Worm (Caenorhabditis elegans): ENCODE results near the gene ZK512.8.

Gene ZK512.8

ce11 chrIII:9153809-9154208 is 7.9 kb downstream of the ZK512.8 start, which contains the start of gene nhl-1:
nhl-1 (minus strand) TSS chrIII:9153909.
- TF ChIP-seq ztf-4 (tag; optimal IDR thresholded peaks at IDR 0.05) (no peak), sma-3 (GFP tag; optimal IDR thresholded peaks at IDR 0.05) (no peak), nhr-25 (tag; optimal IDR thresholded peaks at IDR 0.05) (no peak), snpc-4 (tag; optimal IDR thresholded peaks at IDR 0.05) (no peak), nhr-12 (tag; optimal IDR thresholded peaks at IDR 0.05) (no peak), skn-1 (tag; optimal IDR thresholded peaks at IDR 0.05) (no peak), unc-39 (tag; optimal IDR thresholded peaks at IDR 0.05) (no peak), sem-4 (tag; optimal IDR thresholded peaks at IDR 0.05) (no peak), zag-1 (tag; optimal IDR thresholded peaks at IDR 0.05) (no peak), lin-13 (GFP tag; optimal IDR thresholded peaks at IDR 0.05) (no peak), ceh-82 (tag; optimal IDR thresholded peaks at IDR 0.05) (no peak), peb-1 (tag; optimal IDR thresholded peaks at IDR 0.05) (no peak), C34F6.9 (tag; optimal IDR thresholded peaks at IDR 0.05) (no peak), sma-9 (GFP tag; optimal IDR thresholded peaks at IDR 0.05) (no peak), sma-9 (tag; optimal IDR thresholded peaks at IDR 0.05) (no peak), mdl-1 (tag; optimal IDR thresholded peaks at IDR 0.05) (no peak), mbf-1 (tag; optimal IDR thresholded peaks at IDR 0.05) (no peak), lin-39 (tag; optimal IDR thresholded peaks at IDR 0.05) (no peak)

DNA sequence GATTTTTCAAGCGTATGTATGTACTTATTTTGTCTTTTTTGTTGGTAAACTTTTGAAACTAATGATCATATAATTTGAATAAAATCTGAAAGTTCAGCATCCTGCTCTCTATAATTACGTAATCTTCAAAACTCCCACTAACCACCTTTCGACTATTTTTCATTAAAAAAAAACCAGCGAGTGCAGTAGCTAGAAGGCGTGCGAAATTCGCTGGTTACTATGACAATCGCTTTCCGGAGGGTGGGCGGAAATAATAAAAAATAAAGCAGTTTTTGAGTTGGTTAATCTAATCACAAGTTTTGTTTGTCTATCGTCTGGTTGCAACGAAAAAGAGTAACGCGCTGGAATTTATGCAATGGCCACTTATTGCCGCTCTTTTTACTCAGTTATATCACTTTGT is 8.9 kb downstream of the ZK512.8 start, which contains the start of gene irld-34:
Gene irld-34 (plus strand): TSS at position 301 of the 400 bp plus-strand sequence.
- TF ChIP-seq lin-13 (GFP tag; optimal IDR thresholded peaks at IDR 0.05): no peak
- TF ChIP-seq nhr-23 (tag; optimal IDR thresholded peaks at IDR 0.05): no peak
- no peak for TF ChIP-seq ztf-4 (tag; optimal IDR thresholded peaks at IDR 0.05)
- TF ChIP-seq ztf-1 (GFP tag; conservative IDR thresholded peaks at IDR 0.05): no peak
- TF ChIP-seq crh-2 (tag; optimal IDR thresholded peaks at IDR 0.05): no peak
- no peak for TF ChIP-seq lsy-2 (tag; optimal IDR thresholded peaks at IDR 0.05)
- TF ChIP-seq mdl-1 (tag; optimal IDR thresholded peaks at IDR 0.05): no peak
- TF ChIP-seq elt-3 (tag; optimal IDR thresholded peaks at IDR 0.05): no peak
- no peak for TF ChIP-seq elt-1 (tag; optimal IDR thresholded peaks at IDR 0.05)
- no peak for TF ChIP-seq ceh-16 (tag; optimal IDR thresholded peaks at IDR 0.05)
- TF ChIP-seq aly-2 (tag; optimal IDR thresholded peaks at IDR 0.05): no peak
- TF ChIP-seq nhr-10 (tag; optimal IDR thresholded peaks at IDR 0.05): no peak
- no peak for TF ChIP-seq nhr-237 (tag; optimal IDR thresholded peaks at IDR 0.05)
- TF ChIP-seq lin-11 (tag; optimal IDR thresholded peaks at IDR 0.05): no peak
- no peak for TF ChIP-seq mbf-1 (tag; optimal IDR thresholded peaks at IDR 0.05)
- TF ChIP-seq blmp-1 (tag; optimal IDR thresholded peaks at IDR 0.05; ENCODE audit: insufficient read depth): no peak
- no peak for TF ChIP-seq unc-55 (GFP tag; optimal IDR thresholded peaks at IDR 0.05)
- no peak for TF ChIP-seq unc-62 (GFP tag; optimal IDR thresholded peaks at IDR 0.05)

ce11 chrIII:9161553-9161952 is 15.7 kb downstream of the ZK512.8 start, which contains the start of gene ptr-9:
ptr-9 (minus strand) TSS chrIII:9161653.
- TF ChIP-seq Y55F3AM.14 (GFP tag; optimal IDR thresholded peaks at IDR 0.05) (no peak), ceh-82 (tag; optimal IDR thresholded peaks at IDR 0.05) (no peak), ceh-16 (tag; optimal IDR thresholded peaks at IDR 0.05) (no peak), lin-11 (tag; optimal IDR thresholded peaks at IDR 0.05) (no peak), ZK546.5 (tag; optimal IDR thresholded peaks at IDR 0.05) (no peak), blmp-1 (tag; optimal IDR thresholded peaks at IDR 0.05; ENCODE audit: insufficient read depth) (no peak), unc-55 (GFP tag; optimal IDR thresholded peaks at IDR 0.05) (no peak), nhr-25 (tag; optimal IDR thresholded peaks at IDR 0.05) (no peak), lin-39 (tag; optimal IDR thresholded peaks at IDR 0.05) (no peak), sma-9 (GFP tag; optimal IDR thresholded peaks at IDR 0.05) (no peak), sma-9 (tag; optimal IDR thresholded peaks at IDR 0.05) (no peak), nhr-237 (tag; optimal IDR thresholded peaks at IDR 0.05) (no peak), nhr-23 (tag; optimal IDR thresholded peaks at IDR 0.05) (no peak), mab-5 (tag; optimal IDR thresholded peaks at IDR 0.05) (no peak), dmd-4 (tag; optimal IDR thresholded peaks at IDR 0.05) (no peak), nhr-10 (tag; optimal IDR thresholded peaks at IDR 0.05) (no peak), crh-2 (tag; optimal IDR thresholded peaks at IDR 0.05) (no peak)

- TF ChIP-seq peb-1 (tag; optimal IDR thresholded peaks at IDR 0.05): no peak
- TF ChIP-seq egl-27 (tag; optimal IDR thresholded peaks at IDR 0.05): no peak
- no peak for TF ChIP-seq lin-11 (tag; optimal IDR thresholded peaks at IDR 0.05)
- TF ChIP-seq sem-4 (tag; optimal IDR thresholded peaks at IDR 0.05): no peak
- no peak for TF ChIP-seq C34F6.9 (tag; optimal IDR thresholded peaks at IDR 0.05)
- TF ChIP-seq ceh-82 (tag; optimal IDR thresholded peaks at IDR 0.05): no peak
These were observed 16.8 kb downstream of the ZK512.8 start, which contains the start of gene dgk-3 for ce11 chrIII:9162634-9163118. dgk-3 (plus strand) TSS chrIII:9163068.
